Worm (Caenorhabditis elegans) whole organism, L4 larva: ENCODE results near the gene cwp-5.

Experiments
- F37D6.2 ChIP-seq: sonication (generic microtip); optimal IDR thresholded peaks from 2 replicates; lab custom pipeline; 2016; ENCODE audit warnings: mild to moderate bottlenecking, missing genetic modification characterization, missing compliant biosample characterization
- F49E8.2 ChIP-seq: sonication (generic microtip); optimal IDR thresholded peaks from 2 replicates; lab custom pipeline; 2016; ENCODE audit warnings: missing compliant biosample characterization, mild to moderate bottlenecking, missing genetic modification characterization, borderline replicate concordance
- R02D3.7 ChIP-seq: fragments of 150-350 bp; sonication (generic microtip); optimal IDR thresholded peaks from 3 replicates; lab custom pipeline; 2014; ENCODE audit warnings: missing biosample characterization, missing genetic modification characterization
- T26A8.4 ChIP-seq: fragments of 200-800 bp; sonication (Bioruptor generic); IDR thresholded peaks from 2 replicates; pipeline ENCODE4 v1.3.6; 2022; ENCODE audit warnings: missing genetic modification characterization, missing compliant biosample characterization
- Y75B8A.6 ChIP-seq: fragments of 200-800 bp; sonication (Bioruptor generic); IDR thresholded peaks from 2 replicates; pipeline ENCODE4 v1.3.6; 2022; ENCODE audit warnings: missing genetic modification reagents, missing genetic modification characterization, missing compliant biosample characterization
- aha-1 ChIP-seq: fragments of 150-350 bp; peaks from one replicate; lab custom pipeline; 2014; ENCODE audit warnings: missing biosample characterization, missing genetic modification characterization
- ceh-28 ChIP-seq: fragments of 150-350 bp; optimal IDR thresholded peaks from 2 replicates; lab custom pipeline; 2014; ENCODE audit warnings: missing biosample characterization, missing genetic modification reagents, missing genetic modification characterization
- ceh-62 ChIP-seq: sonication (generic microtip); optimal IDR thresholded peaks from 2 replicates; lab custom pipeline; 2017; ENCODE audit warnings: missing biosample characterization, missing genetic modification characterization
- ctbp-1 ChIP-seq: fragments of 200-800 bp; sonication (Bioruptor generic); IDR thresholded peaks from 2 replicates; pipeline ENCODE4 v1.3.6; 2022; ENCODE audit warnings: missing genetic modification reagents, missing genetic modification characterization, missing compliant biosample characterization
- dmd-9 ChIP-seq: fragments of 200-800 bp; sonication (Bioruptor generic); IDR thresholded peaks from 2 replicates; pipeline ENCODE4 v1.3.6; 2022; ENCODE audit warnings: missing genetic modification reagents, missing genetic modification characterization, missing compliant biosample characterization
- dpl-1 ChIP-seq: fragments of 150-350 bp; optimal IDR thresholded peaks from 2 replicates; lab custom pipeline; 2014; ENCODE audit warnings: missing biosample characterization, missing genetic modification reagents, missing genetic modification characterization
- fkh-10 ChIP-seq: fragments of 150-350 bp; optimal IDR thresholded peaks from 2 replicates; lab custom pipeline; 2014; ENCODE audit warnings: missing biosample characterization, missing genetic modification reagents, missing genetic modification characterization
- gei-8 ChIP-seq: fragments of 200-800 bp; sonication (Bioruptor generic); optimal IDR thresholded peaks from 2 replicates; lab custom pipeline; 2018; ENCODE audit warnings: mild to moderate bottlenecking, missing genetic modification characterization, missing compliant biosample characterization
- hlh-11 ChIP-seq: fragments of 200-800 bp; sonication (Bioruptor generic); optimal IDR thresholded peaks from 2 replicates; lab custom pipeline; 2018; ENCODE audit warnings: mild to moderate bottlenecking, missing genetic modification characterization, missing compliant biosample characterization
- hlh-30 ChIP-seq: sonication (generic microtip); optimal IDR thresholded peaks from 2 replicates; lab custom pipeline; 2017; ENCODE audit warnings: antibody characterized with exemption, mild to moderate bottlenecking, missing genetic modification characterization, missing compliant biosample characterization; ENCODE audit not compliant: insufficient read depth
- hmg-1.1 ChIP-seq: fragments of 200-800 bp; sonication (Bioruptor generic); IDR thresholded peaks from 2 replicates; pipeline ENCODE4 v1.3.6; 2022; ENCODE audit warnings: missing genetic modification reagents, missing genetic modification characterization, missing compliant biosample characterization
- lin-13 ChIP-seq: fragments of 150-350 bp; optimal IDR thresholded peaks from 2 replicates; lab custom pipeline; 2014; ENCODE audit warnings: missing biosample characterization, missing genetic modification reagents, missing genetic modification characterization
- lin-39 ChIP-seq: fragments of 150-350 bp; optimal IDR thresholded peaks from 2 replicates; lab custom pipeline; 2014; ENCODE audit warnings: missing biosample characterization, missing genetic modification reagents, missing genetic modification characterization
- lir-3 ChIP-seq: sonication (generic microtip); optimal IDR thresholded peaks from 2 replicates; lab custom pipeline; 2016; ENCODE audit warnings: mild to moderate bottlenecking, missing genetic modification characterization, missing compliant biosample characterization
- mdt-29 ChIP-seq: fragments of 200-800 bp; sonication (Bioruptor generic); IDR thresholded peaks from 2 replicates; pipeline ENCODE4 v1.3.6; 2022; ENCODE audit warnings: missing genetic modification reagents, missing genetic modification characterization, missing compliant biosample characterization
- mep-1 ChIP-seq: fragments of 150-350 bp; sonication (generic microtip); optimal IDR thresholded peaks from 3 replicates; lab custom pipeline; 2014; ENCODE audit warnings: missing biosample characterization, missing genetic modification characterization
- mes-2 ChIP-seq: sonication (generic microtip); optimal IDR thresholded peaks from 2 replicates; lab custom pipeline; 2016; ENCODE audit warnings: missing genotype, mild to moderate bottlenecking, missing genetic modification characterization, missing compliant biosample characterization; ENCODE audit not compliant: poor library complexity, severe bottlenecking
- nhr-237 ChIP-seq: sonication (generic microtip); optimal IDR thresholded peaks from 2 replicates; lab custom pipeline; 2017; ENCODE audit warnings: missing biosample characterization, missing genetic modification characterization
- nhr-6 ChIP-seq: fragments of 150-350 bp; optimal IDR thresholded peaks from 2 replicates; lab custom pipeline; 2014; ENCODE audit warnings: missing biosample characterization, missing genetic modification characterization
- rbr-2 ChIP-seq: sonication (generic microtip); optimal IDR thresholded peaks from 2 replicates; lab custom pipeline; 2016; ENCODE audit warnings: missing genotype, missing genetic modification characterization, missing compliant biosample characterization
- set-16 ChIP-seq: fragments of 200-800 bp; sonication (Bioruptor generic); IDR thresholded peaks from 2 replicates; pipeline ENCODE4 v1.3.6; 2022; ENCODE audit warnings: missing genetic modification reagents, missing genetic modification characterization, missing compliant biosample characterization
- snpc-4 ChIP-seq: fragments of 150-350 bp; optimal IDR thresholded peaks from 2 replicates; lab custom pipeline; 2014; ENCODE audit warnings: missing biosample characterization, missing genetic modification characterization
- tra-1 ChIP-seq: fragments of 200-800 bp; sonication (Bioruptor generic); IDR thresholded peaks from 2 replicates; pipeline ENCODE4 v1.3.6; 2022; ENCODE audit warnings: missing genetic modification reagents, missing genetic modification characterization, missing compliant biosample characterization
- unc-130 ChIP-seq: sonication (generic microtip); optimal IDR thresholded peaks from 2 replicates; lab custom pipeline; 2016; ENCODE audit warnings: missing genetic modification reagents, missing genetic modification characterization, missing compliant biosample characterization
- unc-62 ChIP-seq, 3 experiments: fragments of 150-350 bp in 1 of 3; sonication (generic microtip); optimal IDR thresholded peaks in 2 of 3; peaks in 1 of 3; 1 replicate in 1 of 3; 2 replicates in 2 of 3; lab custom pipeline; 2014 to 2017; ENCODE audit warnings: missing biosample characterization in 3 of 3, missing genetic modification characterization in 3 of 3, missing genetic modification reagents in 3 of 3, missing genotype in 1 of 3
- zip-11 ChIP-seq: fragments of 200-800 bp; sonication (Bioruptor generic); IDR thresholded peaks from 2 replicates; pipeline ENCODE4 v1.3.6; 2022; ENCODE audit warnings: missing genetic modification characterization, missing compliant biosample characterization
- ztf-7 ChIP-seq: fragments of 150-350 bp; optimal IDR thresholded peaks from 2 replicates; lab custom pipeline; 2014; ENCODE audit warnings: missing biosample characterization, missing genetic modification characterization

cwp-5 gene

DNA sequence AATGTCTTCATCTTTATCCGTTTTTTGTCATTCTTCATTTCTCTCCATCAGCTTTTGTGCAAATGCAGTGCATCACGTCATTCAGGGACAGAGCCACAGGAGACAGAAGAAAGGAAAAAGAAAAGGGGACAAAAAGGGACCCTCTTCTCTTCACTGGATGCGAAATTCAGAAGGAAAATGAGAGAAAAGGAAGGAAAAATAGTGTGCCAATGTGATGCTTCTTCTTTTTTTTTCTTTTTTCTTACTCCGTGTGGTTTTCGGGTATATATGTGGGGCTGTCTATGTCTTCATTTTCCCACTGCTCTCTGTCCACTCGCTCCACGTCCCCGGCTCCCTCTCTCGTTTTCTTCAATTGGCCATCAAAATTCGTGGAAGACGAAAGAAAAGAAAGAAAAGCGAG lies 20.7 kb upstream of the cwp-5 start (continued):
- TF ChIP-seq tra-1 (GFP tag; lab: Robert Waterston, UW) (no peak), ceh-62 (tag; lab: Kevin White, UChicago) (no peak), lir-3 (no peak), lin-13 (GFP tag; lab: Kevin White, UChicago) (no peak), fkh-10 (peak; percentile 71), rbr-2 (tag; lab: Kevin White, UChicago) (peak; percentile 24), hlh-11 (tag; lab: Kevin White, UChicago) (peak; percentile 10), R02D3.7 (tag; lab: Kevin White, UChicago) (no peak), Y75B8A.6 (no peak), ztf-7 (tag; lab: Kevin White, UChicago) (no peak), hlh-30 (tag; lab: Kevin White, UChicago) (peak; percentile 35), lin-39 (tag; lab: Kevin White, UChicago) (no peak), mes-2 (tag; lab: Kevin White, UChicago) (no peak), ctbp-1 (GFP tag; lab: Robert Waterston, UW) (peak; percentile 60; the same call in 1 of the 2 replicates), mdt-29 (GFP tag; lab: Robert Waterston, UW) (no peak), zip-11 (no peak)

DNA sequence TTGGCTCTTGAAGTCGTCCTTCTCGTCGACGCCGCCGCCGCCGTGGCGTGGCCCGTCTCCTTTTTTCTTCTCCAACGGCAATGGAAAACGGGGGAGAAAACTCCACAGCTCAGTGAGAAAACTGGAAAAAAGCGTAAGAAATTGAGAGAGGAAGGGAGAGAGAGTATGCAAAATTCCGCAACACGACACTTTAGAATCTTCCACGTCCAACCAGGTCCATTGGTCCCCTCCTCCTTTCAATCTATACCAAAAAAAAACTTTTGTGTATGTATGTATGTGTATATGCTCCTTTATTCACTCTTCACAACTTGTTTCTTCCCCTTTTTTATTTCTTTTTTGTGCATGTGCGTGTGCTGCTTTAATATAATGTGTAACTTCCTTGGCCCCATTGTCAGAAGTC lies 19.3 kb upstream of the cwp-5 start:
- TF ChIP-seq unc-130 (GFP tag; lab: Kevin White, UChicago), result no peak
- 0 out of 2 replicates have a peak, but pooled peaks have one; percentile 14 for TF ChIP-seq hmg-1.1
- no peak for TF ChIP-seq rbr-2 (tag; lab: Kevin White, UChicago)
- peak; percentile 27; the same call in 1 of the 2 replicates for TF ChIP-seq set-16 (GFP tag; lab: Robert Waterston, UW)
- peak; percentile 85 for TF ChIP-seq aha-1 (tag; lab: Kevin White, UChicago)
- TF ChIP-seq unc-62 (GFP tag; optimal IDR thresholded peaks at IDR 0.05 in 1 of 2; lab: Kevin White, UChicago), result peak in 1 of 2 experiments; percentile 53
- TF ChIP-seq unc-62 (tag; optimal IDR thresholded peaks at IDR 0.05; lab: Kevin White, UChicago), result no peak

DNA sequence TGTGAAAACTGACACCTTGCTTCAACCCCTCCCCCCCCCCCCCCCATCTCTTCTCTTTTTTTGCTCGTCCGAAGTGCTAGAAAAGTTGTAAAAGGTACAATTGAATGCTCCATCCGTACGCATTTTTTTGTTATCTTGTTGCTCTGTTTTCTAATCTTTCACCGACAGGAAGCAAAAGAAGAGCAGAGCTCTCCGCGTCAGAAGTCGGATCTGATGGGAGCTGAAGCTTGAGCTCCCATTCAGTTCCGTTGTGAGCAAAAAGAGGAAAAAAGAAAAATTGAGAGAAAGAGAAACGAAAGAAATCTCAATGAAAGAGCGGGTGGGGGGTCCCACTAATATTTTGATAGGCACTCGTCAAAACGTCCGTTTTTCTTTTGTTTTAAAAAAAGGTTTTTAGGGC lies 17.1 kb upstream of the cwp-5 start:
- TF ChIP-seq ceh-28 (tag; lab: Kevin White, UChicago) (no peak), tra-1 (GFP tag; lab: Robert Waterston, UW) (no peak), dpl-1 (no peak), gei-8 (GFP tag; lab: Kevin White, UChicago) (no peak), aha-1 (tag; lab: Kevin White, UChicago) (peak; percentile 16), F49E8.2 (tag; lab: Kevin White, UChicago) (no peak), dmd-9 (no peak), F37D6.2 (tag; lab: Kevin White, UChicago) (no peak)

DNA sequence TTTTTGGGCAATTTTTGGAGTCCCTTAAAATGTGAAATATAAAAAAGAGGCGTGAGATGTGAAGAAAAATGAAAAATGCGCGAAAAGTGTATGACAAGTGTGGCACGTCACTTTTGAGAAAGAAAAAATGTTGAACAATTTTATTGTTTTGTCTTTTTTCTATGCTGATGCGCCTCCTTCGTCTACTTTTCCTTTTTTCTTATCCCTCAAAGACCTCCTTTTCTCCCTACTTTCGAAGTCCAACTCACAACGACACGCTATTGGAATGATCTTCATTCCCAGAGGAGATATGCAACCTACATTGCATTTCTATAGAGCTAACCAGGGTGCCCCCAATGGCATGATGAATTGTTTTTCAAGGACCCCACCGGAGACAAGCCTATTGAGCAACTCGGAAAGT lies 16.2 kb upstream of the cwp-5 start:
- TF ChIP-seq R02D3.7 (tag; lab: Kevin White, UChicago) (no peak), mep-1 (tag; lab: Kevin White, UChicago) (peak; percentile 23)
- TF ChIP-seq, all 104 proteins: peak for 1

DNA sequence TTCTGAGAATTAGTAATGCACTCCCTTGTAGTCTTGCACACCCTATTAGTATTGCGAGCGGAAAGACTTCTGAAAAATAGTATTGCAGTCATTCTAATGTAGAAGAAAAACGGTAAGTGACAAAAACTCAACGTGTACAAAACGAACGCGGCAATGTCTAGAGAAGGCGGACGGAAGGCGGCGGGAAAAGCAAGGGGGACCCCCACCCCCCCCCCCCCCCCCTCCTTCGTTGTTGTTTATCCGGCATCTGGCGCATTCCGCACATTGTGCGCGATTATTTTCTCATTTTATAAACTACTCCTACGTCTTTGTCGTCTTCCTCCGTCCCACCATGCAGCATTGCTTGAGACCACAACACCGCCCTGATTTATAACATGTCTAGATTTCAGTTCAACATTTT lies 12.6 kb upstream of the cwp-5 start:
- TF ChIP-seq set-16 (GFP tag; lab: Robert Waterston, UW), result peak; percentile 89
- TF ChIP-seq nhr-6 (tag; lab: Kevin White, UChicago), result no peak
- TF ChIP-seq T26A8.4 (GFP tag; lab: Robert Waterston, UW), result no peak
- no peak for TF ChIP-seq snpc-4 (tag; lab: Kevin White, UChicago)

DNA sequence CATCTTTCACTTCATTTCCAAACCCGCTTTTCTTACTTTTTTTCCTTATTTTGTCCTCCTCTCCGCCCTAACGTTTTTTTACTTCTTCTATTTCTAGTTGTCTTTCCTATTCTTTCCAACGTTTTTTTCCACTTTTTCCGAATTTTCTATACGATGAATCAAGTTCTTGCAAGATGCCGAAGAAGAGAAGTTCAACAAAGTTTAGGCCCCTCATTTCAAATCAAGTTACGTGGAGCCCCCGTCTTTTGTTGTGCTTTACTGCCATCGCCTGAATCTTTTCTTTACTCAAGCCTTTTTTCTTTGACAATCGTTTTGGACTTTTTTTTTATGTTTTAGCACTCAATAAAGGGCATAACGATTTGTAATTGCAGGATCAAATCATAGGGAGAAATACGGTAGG lies 11.6 kb upstream of the cwp-5 start, which contains the start of gene unc-9:
Gene unc-9, plus strand, starts transcription at position 370 of the 400 bp plus-strand sequence.
- TF ChIP-seq nhr-237 (tag; lab: Kevin White, UChicago) (no peak), fkh-10 (peak; percentile 65)
